Worm (Caenorhabditis elegans): ENCODE data around the gene C07E3.8.
A peak's percentile ranks its signal among the peaks of the same experiment; 100 is the strongest.

The C07E3.8 gene

ce11 chrII:10349915-10350314 is 2.1 kb upstream of the C07E3.8 start, which contains the start of gene stip-1:
Gene stip-1, minus strand, starts transcription at chrII:10350012.
- TF ChIP-seq him-1 (tag; optimal IDR thresholded peaks at IDR 0.05) = no peak
- TF ChIP-seq W03F9.2 (tag; optimal IDR thresholded peaks at IDR 0.05) = no peak
- TF ChIP-seq dao-5 (tag; optimal IDR thresholded peaks at IDR 0.05) = no peak

- TF ChIP-seq W03F9.2 (tag; optimal IDR thresholded peaks at IDR 0.05) = no peak
- no peak for TF ChIP-seq him-1 (tag; optimal IDR thresholded peaks at IDR 0.05)
- no peak for TF ChIP-seq dao-5 (tag; optimal IDR thresholded peaks at IDR 0.05)
Measured at ce11 chrII:10350487-10350886, 1.6 kb upstream of the C07E3.8 start, which contains the start of gene C07E3.9. Gene C07E3.9, plus strand, starts transcription at chrII:10350756.

ce11 chrII:10357468-10358007 is 5.5 kb downstream of the C07E3.8 start, which contains the start of gene C07E3.3:
Gene C07E3.3, minus strand, starts transcription at chrII:10357518.
- TF ChIP-seq W03F9.2 (tag; optimal IDR thresholded peaks at IDR 0.05) = no peak
- TF ChIP-seq dao-5 (tag; optimal IDR thresholded peaks at IDR 0.05) = no peak
- TF ChIP-seq him-1 (tag; optimal IDR thresholded peaks at IDR 0.05) = no peak

ce11 chrII:10360487-10360886 is 8.4 kb downstream of the C07E3.8 start, which contains the start of gene C07E3.4:
Gene C07E3.4, plus strand, starts transcription at chrII:10360787.
- no peak for TF ChIP-seq him-1 (tag; optimal IDR thresholded peaks at IDR 0.05)

- TF ChIP-seq dao-5 (tag; optimal IDR thresholded peaks at IDR 0.05) (no peak), him-1 (tag; optimal IDR thresholded peaks at IDR 0.05) (no peak), W03F9.2 (tag; optimal IDR thresholded peaks at IDR 0.05) (no peak)
Measured at ce11 chrII:10367202-10367601, 15.1 kb downstream of the C07E3.8 start, which contains the start of gene ceh-57. Gene ceh-57, minus strand, starts transcription at chrII:10367296.

ce11 chrII:10369547-10370028 is 17.5 kb downstream of the C07E3.8 start, which contains the start of gene ceh-58:
Gene ceh-58, minus strand, starts transcription at chrII:10369597.
- TF ChIP-seq dao-5 (tag; optimal IDR thresholded peaks at IDR 0.05) (no peak), him-1 (tag; optimal IDR thresholded peaks at IDR 0.05) (no peak), W03F9.2 (tag; optimal IDR thresholded peaks at IDR 0.05) (no peak)

- no peak for TF ChIP-seq W03F9.2 (tag; optimal IDR thresholded peaks at IDR 0.05)
- no peak for TF ChIP-seq dao-5 (tag; optimal IDR thresholded peaks at IDR 0.05)
Measured at ce11 chrII:10370826-10371225, 18.8 kb downstream of the C07E3.8 start.

- no peak for TF ChIP-seq W03F9.2 (tag; optimal IDR thresholded peaks at IDR 0.05)
- TF ChIP-seq dao-5 (tag; optimal IDR thresholded peaks at IDR 0.05) = no peak
- TF ChIP-seq him-1 (tag; optimal IDR thresholded peaks at IDR 0.05) = no peak
Measured at ce11 chrII:10373016-10373415, 21.0 kb downstream of the C07E3.8 start.

ce11 chrII:10373536-10374169 is 21.6 kb downstream of the C07E3.8 start:
- TF ChIP-seq W03F9.2 (tag; optimal IDR thresholded peaks at IDR 0.05) (no peak), dao-5 (tag; optimal IDR thresholded peaks at IDR 0.05) (no peak)

ce11 chrII:10374776-10375175 is 22.7 kb downstream of the C07E3.8 start:
- no peak for TF ChIP-seq dao-5 (tag; optimal IDR thresholded peaks at IDR 0.05)
- no peak for TF ChIP-seq W03F9.2 (tag; optimal IDR thresholded peaks at IDR 0.05)
- TF ChIP-seq him-1 (tag; optimal IDR thresholded peaks at IDR 0.05) = no peak

- TF ChIP-seq W03F9.2 (tag; optimal IDR thresholded peaks at IDR 0.05) (no peak), him-1 (tag; optimal IDR thresholded peaks at IDR 0.05) (no peak), dao-5 (tag; optimal IDR thresholded peaks at IDR 0.05) (no peak)
Measured at ce11 chrII:10377901-10378300, 25.8 kb downstream of the C07E3.8 start.

ce11 chrII:10379546-10379945 is 27.5 kb downstream of the C07E3.8 start:
- TF ChIP-seq dao-5 (tag; optimal IDR thresholded peaks at IDR 0.05) = no peak
- peak; percentile 29 for TF ChIP-seq him-1 (tag; optimal IDR thresholded peaks at IDR 0.05)

ce11 chrII:10382247-10382646 is 30.2 kb downstream of the C07E3.8 start:
- no peak for TF ChIP-seq dao-5 (tag; optimal IDR thresholded peaks at IDR 0.05)
- no peak for TF ChIP-seq W03F9.2 (tag; optimal IDR thresholded peaks at IDR 0.05)
- TF ChIP-seq him-1 (tag; optimal IDR thresholded peaks at IDR 0.05) = no peak

ce11 chrII:10384680-10385383 is 32.8 kb downstream of the C07E3.8 start, which contains the start of gene ztf-27:
Gene ztf-27, plus strand, starts transcription at chrII:10385333.
- TF ChIP-seq W03F9.2 (tag; optimal IDR thresholded peaks at IDR 0.05) = no peak
- no peak for TF ChIP-seq dao-5 (tag; optimal IDR thresholded peaks at IDR 0.05)
- no peak for TF ChIP-seq him-1 (tag; optimal IDR thresholded peaks at IDR 0.05)
